Worm (Caenorhabditis elegans): ENCODE results near the gene dnj-16.

- no peak for TF ChIP-seq ama-1 (optimal IDR thresholded peaks at IDR 0.05)
- peak; percentile 88 for TF ChIP-seq swsn-7 (tag; optimal IDR thresholded peaks at IDR 0.05)
- peak; percentile 38 for TF ChIP-seq lin-39 (tag; optimal IDR thresholded peaks at IDR 0.05)
- TF ChIP-seq snpc-4 (tag; optimal IDR thresholded peaks at IDR 0.05): peak; percentile 72
- TF ChIP-seq lin-35 (GFP tag; optimal IDR thresholded peaks at IDR 0.05): peak; percentile 73 to 77
- peak; percentile 32 for TF ChIP-seq unc-62 (GFP tag; optimal IDR thresholded peaks at IDR 0.05)
- peak; percentile 66 for TF ChIP-seq isw-1 (GFP tag; IDR thresholded peaks at IDR 0.05)
- TF ChIP-seq nhr-28 (tag; optimal IDR thresholded peaks at IDR 0.05): no peak
- peak; percentile 45 to 54 (median 49) for TF ChIP-seq dpl-1 (GFP tag; optimal IDR thresholded peaks at IDR 0.05)
- TF ChIP-seq skn-1 (tag; optimal IDR thresholded peaks at IDR 0.05): peak; percentile 73
Measured at ce11 chrIII:4223668-4224127, 32.8 kb downstream of the dnj-16 start.
